Worm (Caenorhabditis elegans): ENCODE results near the gene nlp-45.

DNA sequence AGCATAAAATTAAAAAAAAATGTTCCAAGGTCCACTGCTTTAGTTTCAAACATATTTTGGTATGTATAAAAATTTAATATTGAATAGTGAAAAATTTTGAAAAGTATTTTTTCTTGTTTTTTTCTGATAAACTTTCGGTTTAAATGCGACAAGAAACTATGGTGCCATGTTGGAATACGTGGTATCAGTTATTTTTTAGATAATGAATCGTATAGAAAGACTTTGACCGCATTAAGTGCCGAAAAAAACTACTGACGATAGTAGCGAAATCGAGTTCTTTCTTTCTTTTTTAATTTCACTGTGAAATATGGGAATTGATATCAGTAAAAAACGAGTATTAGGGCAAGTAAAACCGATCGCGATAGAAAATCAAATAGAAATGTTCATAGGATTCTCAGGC is 27.8 kb upstream of the nlp-45 start, which contains the start of gene T24D8.6:
- no peak for TF ChIP-seq ama-1 (optimal IDR thresholded peaks at IDR 0.05)
- TF ChIP-seq ceh-13 (GFP tag; optimal IDR thresholded peaks at IDR 0.05): no peak
- TF ChIP-seq hmg-4 (GFP tag; optimal IDR thresholded peaks at IDR 0.05): no peak
- no peak for TF ChIP-seq pes-1 (GFP tag; IDR thresholded peaks at IDR 0.05)
- TF ChIP-seq flt-1 (GFP tag; IDR thresholded peaks at IDR 0.05): no peak
- TF ChIP-seq ceh-36 (tag; optimal IDR thresholded peaks at IDR 0.05): no peak
- TF ChIP-seq tbx-37 (GFP tag; conservative IDR thresholded peaks at IDR 0.05): no peak
- TF ChIP-seq hmbx-1 (tag; optimal IDR thresholded peaks at IDR 0.05): no peak
- no peak for TF ChIP-seq hnd-1 (tag; optimal IDR thresholded peaks at IDR 0.05)

All from whole organism, early embryonic.